Worm (Caenorhabditis elegans) whole organism, L4 larva: ENCODE measurements around the gene ivph-3.

ENCODE experiments used
- aha-1 ChIP-seq: fragments of 150-350 bp; peaks from one replicate; lab custom pipeline; 2014; ENCODE audit warnings: missing biosample characterization, missing genetic modification characterization
- ceh-28 ChIP-seq: fragments of 150-350 bp; optimal IDR thresholded peaks from 2 replicates; lab custom pipeline; 2014; ENCODE audit warnings: missing biosample characterization, missing genetic modification reagents, missing genetic modification characterization
- lin-38 ChIP-seq: fragments of 200-800 bp; sonication (Bioruptor generic); IDR thresholded peaks from 2 replicates; pipeline ENCODE4 v1.3.6; 2022; ENCODE audit warnings: missing genetic modification reagents, missing genetic modification characterization, missing compliant biosample characterization
- pha-4 ChIP-seq, 2 experiments: fragments of 150-350 bp in 1 of 2; fragments of 200-800 bp in 1 of 2; sonication (Bioruptor generic) in 1 of 2; IDR thresholded peaks in 1 of 2; optimal IDR thresholded peaks in 1 of 2; 2 replicates each; pipeline versions ENCODE4 v1.3.6 to Lab custom; 2014 to 2022; ENCODE audit warnings: missing genetic modification characterization in 2 of 2, missing genetic modification reagents in 2 of 2, missing biosample characterization in 1 of 2, missing compliant biosample characterization in 1 of 2
- ztf-11 ChIP-seq: fragments of 150-350 bp; optimal IDR thresholded peaks from 2 replicates; lab custom pipeline; 2014; ENCODE audit warnings: missing biosample characterization, missing genetic modification characterization

DNA sequence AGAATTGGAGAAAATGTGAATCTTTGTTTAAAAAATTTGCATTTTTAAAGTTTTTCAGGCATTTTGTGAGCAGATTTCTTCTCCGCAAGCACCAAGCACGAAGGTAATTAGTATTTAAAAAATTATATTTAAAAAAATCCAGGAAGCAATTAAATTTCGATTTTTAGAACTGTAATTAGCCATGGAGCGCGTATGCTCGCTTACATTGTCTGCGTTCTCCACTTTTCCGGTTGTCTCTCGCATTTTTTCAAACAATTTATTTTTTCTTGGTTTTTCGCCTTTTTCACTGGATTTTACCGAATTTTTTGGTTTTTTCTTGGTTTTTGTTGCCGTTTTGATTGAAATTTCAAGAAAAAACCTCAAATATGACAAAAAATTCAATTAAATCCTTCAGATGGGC lies 1.8 kb downstream of the ivph-3 start:
- no peak for TF ChIP-seq aha-1
- TF ChIP-seq ztf-11 (tag; lab: Kevin White, UChicago), result no peak
- no peak for TF ChIP-seq pha-4 (GFP tag; IDR thresholded peaks at IDR 0.05; lab: Robert Waterston, UW)
- TF ChIP-seq pha-4 (tag; optimal IDR thresholded peaks at IDR 0.05; lab: Kevin White, UChicago), result no peak
- no peak for TF ChIP-seq ceh-28 (tag; lab: Kevin White, UChicago)
- peak; percentile 83 for TF ChIP-seq lin-38 (GFP tag; lab: Robert Waterston, UW)
